Fruit fly (Drosophila melanogaster): ENCODE data around the gene Lk6.

Gene Lk6

DNA sequence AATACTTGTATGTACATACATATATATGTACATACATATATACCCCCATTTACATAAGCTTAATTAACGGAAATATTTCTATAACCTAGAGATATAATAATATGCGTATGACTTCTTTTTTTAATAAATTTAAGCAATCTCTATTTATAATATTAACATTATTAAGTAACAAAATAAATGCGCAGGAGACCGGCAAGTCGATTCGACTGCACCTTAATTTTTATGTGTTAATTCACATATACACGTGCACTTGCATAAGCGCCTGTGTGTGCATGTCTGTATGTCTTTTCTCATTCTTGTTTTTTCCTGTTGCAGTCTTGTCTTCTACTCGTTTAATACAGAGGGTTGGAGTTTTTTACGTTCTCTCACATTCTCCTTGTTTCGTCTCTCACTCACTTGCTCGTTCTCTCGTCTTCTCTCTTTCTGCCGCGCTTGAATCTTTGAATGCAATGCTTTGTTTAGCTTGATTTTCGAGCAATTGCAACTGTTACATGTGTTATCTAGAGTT is 16.0 kb upstream of the Lk6 start (continued):
- TF ChIP-seq tna (GFP tag; IDR thresholded peaks at IDR 0.05; ENCODE audit: partially characterized antibody) (no peak), Dref (GFP tag; IDR thresholded peaks at IDR 0.05) (no peak), pan (optimal IDR thresholded peaks at IDR 0.05) (no peak), pan (GFP tag; optimal IDR thresholded peaks at IDR 0.05 in 1 of 2, IDR thresholded peaks at IDR 0.05 in 1 of 2) (peak in 1 of 2 experiments; percentile 78), CG4617 (GFP tag; optimal IDR thresholded peaks at IDR 0.05; ENCODE audit: borderline replicate concordance) (peak; percentile 78), abd-A (tag; optimal IDR thresholded peaks at IDR 0.05) (no peak), org-1 (GFP tag; optimal IDR thresholded peaks at IDR 0.05) (peak; percentile 85), Adf1 (GFP tag; IDR thresholded peaks at IDR 0.05) (no peak), CG15011 (GFP tag; optimal IDR thresholded peaks at IDR 0.05) (peak; percentile 75), CG12659 (GFP tag; optimal IDR thresholded peaks at IDR 0.05) (peak; percentile 85)

DNA sequence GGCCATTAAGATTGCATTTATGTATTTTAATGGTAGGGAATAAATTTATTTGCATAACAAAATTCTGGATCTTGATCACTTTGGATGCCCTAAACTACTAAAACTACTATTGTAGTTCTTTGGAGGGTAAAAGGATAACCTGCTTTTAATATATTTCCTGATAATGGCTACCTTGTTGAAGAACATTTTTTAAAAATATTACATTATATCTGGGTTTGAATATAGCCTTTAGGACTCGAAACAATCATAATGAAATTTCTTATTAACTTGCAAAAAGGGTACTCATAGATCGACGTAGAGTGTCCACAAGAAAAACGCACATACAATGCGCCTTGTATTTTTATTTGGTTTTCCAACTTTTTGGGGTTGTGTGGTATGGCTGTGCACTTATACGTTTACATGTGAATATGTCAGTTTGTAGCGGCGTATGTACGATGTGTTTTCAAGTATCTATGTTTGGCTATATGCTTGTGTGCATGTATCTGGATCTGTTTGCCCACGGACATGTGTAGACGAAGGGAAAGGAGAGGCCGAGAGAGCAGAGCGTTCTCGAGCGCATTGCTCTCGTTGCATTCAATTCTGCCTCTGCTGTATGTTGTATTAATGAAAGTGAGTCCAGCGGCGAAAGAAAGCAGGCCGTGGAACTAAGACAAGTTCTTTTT is 15.2 kb upstream of the Lk6 start:
- no peak for TF ChIP-seq usp (GFP tag; optimal IDR thresholded peaks at IDR 0.05)
- TF ChIP-seq ranshi (GFP tag; IDR thresholded peaks at IDR 0.05): peak; percentile 64; the same call in 1 of the 2 replicates
- TF ChIP-seq Bgb (GFP tag; IDR thresholded peaks at IDR 0.05; ENCODE audit: partially characterized antibody): no peak
- peak; percentile 30 for TF ChIP-seq org-1 (GFP tag; optimal IDR thresholded peaks at IDR 0.05)
- peak; percentile 65 to 74 for TF ChIP-seq Pdp1 (GFP tag; optimal IDR thresholded peaks at IDR 0.05)
- no peak for TF ChIP-seq Hmr (GFP tag; optimal IDR thresholded peaks at IDR 0.05)
- TF ChIP-seq Aef1 (GFP tag; IDR thresholded peaks at IDR 0.05): no peak
- no peak for TF ChIP-seq lov (optimal IDR thresholded peaks at IDR 0.05)
- no peak; the same call in 1 of the 3 replicates for TF ChIP-seq lov (GFP tag; IDR thresholded peaks at IDR 0.05)
- no peak for TF ChIP-seq MTF-1 (GFP tag; optimal IDR thresholded peaks at IDR 0.05; ENCODE audit: borderline replicate concordance)
- TF ChIP-seq bsh (GFP tag; optimal IDR thresholded peaks at IDR 0.05): peak; percentile 76 to 91
- TF ChIP-seq CG8478 (optimal IDR thresholded peaks at IDR 0.05): no peak
- TF ChIP-seq CG7745 (tag; optimal IDR thresholded peaks at IDR 0.05): no peak
- peak; percentile 36; the same call in 1 of the 3 replicates for TF ChIP-seq CG7357 (GFP tag; IDR thresholded peaks at IDR 0.05)
- TF ChIP-seq sob (GFP tag; IDR thresholded peaks at IDR 0.05): no peak
- TF ChIP-seq TFAM (GFP tag; optimal IDR thresholded peaks at IDR 0.05): no peak
- peak; percentile 47 for TF ChIP-seq CG15269 (tag; optimal IDR thresholded peaks at IDR 0.05)
- peak; percentile 48 for TF ChIP-seq CG12659 (GFP tag; optimal IDR thresholded peaks at IDR 0.05)
- TF ChIP-seq Tbp (GFP tag; optimal IDR thresholded peaks at IDR 0.05): no peak
- TF ChIP-seq amos (GFP tag; IDR thresholded peaks at IDR 0.05; ENCODE audit: partially characterized antibody): no peak
- TF ChIP-seq CoRest (tag; optimal IDR thresholded peaks at IDR 0.05): peak; percentile 86
- no peak for TF ChIP-seq prd (optimal IDR thresholded peaks at IDR 0.05)
- TF ChIP-seq prd (GFP tag; IDR thresholded peaks at IDR 0.05): peak; percentile 77
- TF ChIP-seq CG42726 (GFP tag; IDR thresholded peaks at IDR 0.05; ENCODE audit: partially characterized antibody): no peak
- TF ChIP-seq phol (tag; optimal IDR thresholded peaks at IDR 0.05): peak; percentile 92
- no peak for TF ChIP-seq C15 (GFP tag; IDR thresholded peaks at IDR 0.05)
- peak; percentile 42 for TF ChIP-seq fd102C (GFP tag; optimal IDR thresholded peaks at IDR 0.05)
- TF ChIP-seq HmgZ (tag; optimal IDR thresholded peaks at IDR 0.05): no peak
- TF ChIP-seq CG9437 (GFP tag; optimal IDR thresholded peaks at IDR 0.05): peak; percentile 68
- no peak for TF ChIP-seq Dfd (GFP tag; optimal IDR thresholded peaks at IDR 0.05)
- TF ChIP-seq Side (GFP tag; optimal IDR thresholded peaks at IDR 0.05): peak; percentile 38
- no peak; the same call in 2 of the 3 replicates for TF ChIP-seq CG11560 (tag; IDR thresholded peaks at IDR 0.05)
- peak; percentile 23 for TF ChIP-seq stwl (tag; optimal IDR thresholded peaks at IDR 0.05)
- peak; percentile 81 for TF ChIP-seq CG13424 (tag; optimal IDR thresholded peaks at IDR 0.05)
- TF ChIP-seq row (GFP tag; IDR thresholded peaks at IDR 0.05): peak; percentile 75
- TF ChIP-seq CG32767 (GFP tag; IDR thresholded peaks at IDR 0.05): no peak; the same call in none of the 2 replicates
- no peak for TF ChIP-seq klu (GFP tag; IDR thresholded peaks at IDR 0.05)
- TF ChIP-seq CG14965 (GFP tag; optimal IDR thresholded peaks at IDR 0.05; ENCODE audit: borderline replicate concordance): no peak
- no peak for TF ChIP-seq D19B (GFP tag; optimal IDR thresholded peaks at IDR 0.05)
- TF ChIP-seq CG11723 (GFP tag; optimal IDR thresholded peaks at IDR 0.05): peak; percentile 12
